Fruit fly (Drosophila melanogaster) whole organism, wandering third instar larva: ENCODE results near the gene Atet.

ENCODE experiments used
- Abd-B ChIP-seq: fragments of >200 bp; optimal IDR thresholded peaks from 2 replicates; lab custom pipeline; 2017; ENCODE audit warnings: missing biosample characterization, missing genetic modification characterization
- Dfd ChIP-seq: fragments of >200 bp; optimal IDR thresholded peaks from 2 replicates; lab custom pipeline; 2017; ENCODE audit warnings: missing biosample characterization, missing genetic modification characterization
- Hr83 ChIP-seq: fragments of 200-300 bp; sonication (Bioruptor generic); optimal IDR thresholded peaks from 2 replicates; lab custom pipeline; 2016; ENCODE audit warnings: missing biosample characterization, mild to moderate bottlenecking, missing genetic modification characterization, moderate library complexity; ENCODE audit not compliant: poor library complexity, severe bottlenecking
- Myc ChIP-seq: fragments of >200 bp; optimal IDR thresholded peaks from 2 replicates; lab custom pipeline; 2017
- Sp1 ChIP-seq: fragments of 200-800 bp; sonication (Bioruptor generic); optimal IDR thresholded peaks from 3 replicates; lab custom pipeline; 2019; ENCODE audit warnings: missing biosample characterization, mild to moderate bottlenecking, missing genetic modification characterization, moderate library complexity
- Vsx2 ChIP-seq: fragments of 200-300, 225-300 bp; sonication (Bioruptor generic); optimal IDR thresholded peaks from 2 replicates; lab custom pipeline; 2018; ENCODE audit warnings: missing biosample characterization, missing genetic modification characterization; ENCODE audit not compliant: partially characterized antibody
- br ChIP-seq: fragments of 200-800 bp; sonication (Bioruptor generic); optimal IDR thresholded peaks from 2 replicates; lab custom pipeline; 2016; ENCODE audit warnings: missing biosample characterization, missing genetic modification characterization
- dmrt93B ChIP-seq: fragments of 200-800 bp; sonication (Bioruptor generic); optimal IDR thresholded peaks from 2 replicates; lab custom pipeline; 2018; ENCODE audit warnings: missing biosample characterization, mild to moderate bottlenecking, missing genetic modification characterization
- foxo ChIP-seq, 2 experiments: fragments of 200-800 bp; sonication (Bioruptor generic); optimal IDR thresholded peaks; 2 replicates in 1 of 2; 3 replicates in 1 of 2; lab custom pipeline; 2016 to 2017; ENCODE audit warnings: missing biosample characterization in 2 of 2, missing genetic modification characterization in 2 of 2
- lola ChIP-seq: fragments of >200 bp; optimal IDR thresholded peaks from 2 replicates; lab custom pipeline; 2017; ENCODE audit warnings: missing biosample characterization, missing genetic modification characterization
- psq ChIP-seq: fragments of 200-800 bp; sonication (Bioruptor generic); optimal IDR thresholded peaks from 3 replicates; lab custom pipeline; 2017; ENCODE audit warnings: missing biosample characterization, mild to moderate bottlenecking, missing genetic modification characterization, moderate library complexity
- sv ChIP-seq: fragments of 200-800 bp; sonication (Bioruptor generic); optimal IDR thresholded peaks from 3 replicates; lab custom pipeline; 2016; ENCODE audit warnings: missing biosample characterization, missing genetic modification characterization
- tai ChIP-seq: sonication (Bioruptor generic); optimal IDR thresholded peaks from 2 replicates; lab custom pipeline; 2016; ENCODE audit warnings: missing biosample characterization, missing genetic modification characterization

- TF ChIP-seq Abd-B (GFP tag; lab: Kevin White, UChicago) (no peak), tai (GFP tag; lab: Kevin White, UChicago) (no peak), Hr83 (GFP tag; lab: Kevin White, UChicago) (no peak), Myc (lab: Kevin White, UChicago) (no peak), dmrt93B (GFP tag; lab: Kevin White, UChicago) (no peak), Sp1 (no peak), Vsx2 (GFP tag; lab: Kevin White, UChicago) (no peak), br (no peak), lola (GFP tag; lab: Kevin White, UChicago) (no peak), psq (GFP tag; lab: Kevin White, UChicago) (no peak), sv (GFP tag; lab: Kevin White, UChicago) (no peak), foxo (GFP tag; optimal IDR thresholded peaks at IDR 0.05; lab: Kevin White, UChicago) (no peak), Dfd (GFP tag; lab: Kevin White, UChicago) (no peak)
These were observed 54.3 kb downstream of the Atet start, which contains the start of gene Tps1 for dm6 chr2L:4388027-4388426.
